Fruit fly (Drosophila melanogaster) whole organism, embryonic: ENCODE results near the gene CG31661.
A peak's percentile ranks its signal among the peaks of the same experiment; 100 is the strongest.

Experiments
- ATbp ChIP-seq: fragments of 200-800 bp; sonication (Bioruptor generic); optimal IDR thresholded peaks from 2 replicates; lab custom pipeline; 2017; ENCODE audit warnings: missing biosample characterization, mild to moderate bottlenecking, missing genetic modification characterization, missing genetic modification reagents
- CG10543 ChIP-seq: fragments of 200-800 bp; sonication (Bioruptor generic); optimal IDR thresholded peaks from 3 replicates; lab custom pipeline; 2017; ENCODE audit warnings: missing biosample characterization, mild to moderate bottlenecking, missing genetic modification characterization, moderate library complexity
- CG10565 ChIP-seq: fragments of 200-800 bp; sonication (Bioruptor generic); optimal IDR thresholded peaks from 3 replicates; lab custom pipeline; 2016; ENCODE audit warnings: missing biosample characterization, mild to moderate bottlenecking, missing genetic modification characterization
- CG10959 ChIP-seq: fragments of 200-800 bp; sonication (Bioruptor generic); IDR thresholded peaks from 2 replicates; pipeline ENCODE4 v1.3.6; 2022; ENCODE audit warnings: missing biosample characterization, missing genetic modification characterization
- CG10979 ChIP-seq: fragments of 200-800 bp; sonication (Bioruptor generic); optimal IDR thresholded peaks from 2 replicates; lab custom pipeline; 2018; ENCODE audit warnings: missing biosample characterization, mild to moderate bottlenecking, missing genetic modification characterization, moderate library complexity
- CG12391 ChIP-seq: fragments of 200-800 bp; sonication (Bioruptor generic); optimal IDR thresholded peaks from 3 replicates; lab custom pipeline; 2018; ENCODE audit warnings: missing biosample characterization, mild to moderate bottlenecking, missing genetic modification characterization, moderate library complexity
- CG13287 ChIP-seq: fragments of 200-800 bp; sonication (Bioruptor generic); IDR thresholded peaks from 2 replicates; pipeline ENCODE4 v1.3.6; 2022; ENCODE audit warnings: missing biosample characterization, missing genetic modification characterization; ENCODE audit not compliant: partially characterized antibody
- CG1602 ChIP-seq: fragments of 200-800 bp; sonication (Bioruptor generic); optimal IDR thresholded peaks from 3 replicates; lab custom pipeline; 2016; ENCODE audit warnings: missing biosample characterization, missing genetic modification characterization
- CG17328 ChIP-seq: fragments of 200-800 bp; sonication (Bioruptor generic); IDR thresholded peaks from 2 replicates; pipeline ENCODE4 v1.3.6; 2022; ENCODE audit warnings: missing biosample characterization, missing genetic modification characterization
- CG18764 ChIP-seq: fragments of 200-800 bp; sonication (Bioruptor generic); optimal IDR thresholded peaks from 3 replicates; lab custom pipeline; 2016; ENCODE audit warnings: missing biosample characterization, missing genetic modification characterization
- CG2120 ChIP-seq: fragments of 200-800 bp; sonication (Bioruptor generic); optimal IDR thresholded peaks from 3 replicates; lab custom pipeline; 2016; ENCODE audit warnings: missing biosample characterization, missing genetic modification characterization
- CG2678 ChIP-seq: fragments of 200-800 bp; sonication (Bioruptor generic); optimal IDR thresholded peaks from 3 replicates; lab custom pipeline; 2019; ENCODE audit warnings: missing biosample characterization, mild to moderate bottlenecking, missing genetic modification characterization, moderate library complexity
- CG2712 ChIP-seq: fragments of 200-800 bp; optimal IDR thresholded peaks from 3 replicates; lab custom pipeline; 2019; ENCODE audit warnings: missing biosample characterization, mild to moderate bottlenecking, missing genetic modification characterization, moderate library complexity
- CG4730 ChIP-seq: fragments of 200-800 bp; sonication (Bioruptor generic); IDR thresholded peaks from 2 replicates; pipeline ENCODE4 v1.3.6; 2022; ENCODE audit warnings: missing biosample characterization, missing genetic modification characterization
- CG5180 ChIP-seq: fragments of 200-800 bp; sonication (Bioruptor generic); optimal IDR thresholded peaks from 3 replicates; lab custom pipeline; 2017; ENCODE audit warnings: missing biosample characterization, missing genetic modification characterization, mild to moderate bottlenecking, moderate library complexity, missing genetic modification reagents
- CG7839 ChIP-seq: fragments of 200-800 bp; sonication (Bioruptor generic); optimal IDR thresholded peaks from 3 replicates; lab custom pipeline; 2018; ENCODE audit warnings: missing biosample characterization, mild to moderate bottlenecking, missing genetic modification characterization, moderate library complexity
- CG8944 ChIP-seq: fragments of 200-800 bp; sonication (Bioruptor generic); optimal IDR thresholded peaks from 3 replicates; lab custom pipeline; 2016; ENCODE audit warnings: missing biosample characterization, missing genetic modification characterization
- CG9215 ChIP-seq: fragments of 200-800 bp; sonication (Bioruptor generic); IDR thresholded peaks from 2 replicates; pipeline ENCODE4 v1.3.6; 2022; ENCODE audit warnings: missing biosample characterization, missing genetic modification characterization
- CG9727 ChIP-seq: fragments of 200-800 bp; sonication (Bioruptor generic); optimal IDR thresholded peaks from 3 replicates; lab custom pipeline; 2017; ENCODE audit warnings: missing biosample characterization, mild to moderate bottlenecking, missing genetic modification characterization
- Doc2 ChIP-seq: fragments of 200-800 bp; sonication (Bioruptor generic); IDR thresholded peaks from 2 replicates; pipeline ENCODE4 v1.3.6; 2022; ENCODE audit warnings: missing biosample characterization, missing genetic modification characterization
- E2f2 ChIP-seq: fragments of 200-800 bp; sonication (Bioruptor generic); IDR thresholded peaks from 2 replicates; pipeline ENCODE4 v1.3.6; 2022; ENCODE audit warnings: missing biosample characterization, missing genetic modification characterization
- HLH3B ChIP-seq: fragments of 200-800 bp; sonication (Bioruptor generic); IDR thresholded peaks from 2 replicates; pipeline ENCODE4 v1.3.6; 2022; ENCODE audit warnings: missing biosample characterization, missing genetic modification characterization
- Med ChIP-seq: fragments of 200-800 bp; sonication (Bioruptor generic); peaks from one replicate; lab custom pipeline; 2016; ENCODE audit warnings: missing biosample characterization, missing genetic modification characterization, mild to moderate bottlenecking, inconsistent platforms, moderate library complexity
- Mes4 ChIP-seq: fragments of 200-800 bp; sonication (Bioruptor generic); optimal IDR thresholded peaks from 2 replicates; lab custom pipeline; 2016; ENCODE audit warnings: missing biosample characterization, missing genetic modification characterization
- Rfx ChIP-seq: fragments of 200-800 bp; sonication (Bioruptor generic); IDR thresholded peaks from 2 replicates; pipeline ENCODE4 v1.3.6; 2022; ENCODE audit warnings: missing biosample characterization, missing genetic modification characterization
- Scr ChIP-seq: fragments of 200-800 bp; sonication (Bioruptor generic); IDR thresholded peaks from 2 replicates; pipeline ENCODE4 v1.3.6; 2022; ENCODE audit warnings: missing biosample characterization, missing genetic modification characterization; ENCODE audit not compliant: partially characterized antibody
- Xrp1 ChIP-seq: fragments of 200-800 bp; sonication (Bioruptor generic); IDR thresholded peaks from 2 replicates; pipeline ENCODE4 v1.3.6; 2022; ENCODE audit warnings: missing biosample characterization, missing genetic modification characterization
- ap ChIP-seq: fragments of 200-800 bp; sonication (Bioruptor generic); IDR thresholded peaks from 2 replicates; pipeline ENCODE4 v1.3.6; 2022; ENCODE audit warnings: missing biosample characterization, missing genetic modification characterization
- ase ChIP-seq: fragments of 200-800 bp; sonication (Bioruptor generic); IDR thresholded peaks from 3 replicates; pipeline ENCODE4 v1.3.6; 2022; ENCODE audit warnings: missing biosample characterization, missing genetic modification characterization
- bbx ChIP-seq: fragments of 200-800 bp; sonication (Bioruptor generic); IDR thresholded peaks from 2 replicates; pipeline ENCODE4 v1.3.6; 2022; ENCODE audit warnings: missing biosample characterization, missing genetic modification characterization; ENCODE audit not compliant: partially characterized antibody
- br ChIP-seq: fragments of >200 bp; optimal IDR thresholded peaks from 2 replicates; lab custom pipeline; 2017
- bsh ChIP-seq, 2 experiments: fragments of 200-800 bp; sonication (Bioruptor generic); optimal IDR thresholded peaks; 2 replicates each; lab custom pipeline; 2017 to 2018; ENCODE audit warnings: mild to moderate bottlenecking in 2 of 2, missing biosample characterization in 2 of 2, missing genetic modification characterization in 2 of 2, moderate library complexity in 1 of 2
- cg ChIP-seq: fragments of 200-800 bp; sonication (Bioruptor generic); optimal IDR thresholded peaks from 3 replicates; lab custom pipeline; 2019; ENCODE audit warnings: missing biosample characterization, mild to moderate bottlenecking, missing genetic modification characterization, moderate library complexity
- chif ChIP-seq, 2 experiments: fragments of 200-800 bp; sonication (Bioruptor generic); optimal IDR thresholded peaks; 3 replicates each; lab custom pipeline; 2016; ENCODE audit warnings: missing biosample characterization in 2 of 2, missing genetic modification characterization in 2 of 2
- ci ChIP-seq: fragments of 200-800 bp; sonication (Bioruptor generic); IDR thresholded peaks from 3 replicates; pipeline ENCODE4 v1.3.6; 2022; ENCODE audit warnings: missing biosample characterization, missing genetic modification characterization
- corto ChIP-seq: fragments of 200-800 bp; sonication (Bioruptor generic); optimal IDR thresholded peaks from 2 replicates; lab custom pipeline; 2016; ENCODE audit warnings: missing biosample characterization, mild to moderate bottlenecking, missing genetic modification characterization, moderate library complexity
- crc ChIP-seq: fragments of 200-800 bp; sonication (Bioruptor generic); optimal IDR thresholded peaks from 2 replicates; lab custom pipeline; 2016; ENCODE audit warnings: missing biosample characterization, missing genetic modification characterization
- dmrt11E ChIP-seq: fragments of 200-800 bp; sonication (Bioruptor generic); optimal IDR thresholded peaks from 3 replicates; lab custom pipeline; 2018; ENCODE audit warnings: missing biosample characterization, mild to moderate bottlenecking, missing genetic modification characterization, moderate library complexity
- gem ChIP-seq: fragments of 200-800 bp; sonication (Bioruptor generic); optimal IDR thresholded peaks from 2 replicates; lab custom pipeline; 2019; ENCODE audit warnings: missing biosample characterization, mild to moderate bottlenecking, missing genetic modification characterization, moderate library complexity
- gt ChIP-seq: fragments of 200-800 bp; sonication (Bioruptor generic); IDR thresholded peaks from 2 replicates; pipeline ENCODE4 v1.3.6; 2022; ENCODE audit warnings: missing biosample characterization, missing genetic modification characterization
- kay ChIP-seq: fragments of 200-800 bp; sonication (Bioruptor generic); optimal IDR thresholded peaks from 2 replicates; lab custom pipeline; 2016; ENCODE audit warnings: missing biosample characterization, missing genetic modification characterization
- lbe ChIP-seq: fragments of 200-800 bp; sonication (Bioruptor generic); optimal IDR thresholded peaks from 2 replicates; lab custom pipeline; 2016; ENCODE audit warnings: missing biosample characterization, mild to moderate bottlenecking, missing genetic modification characterization
- lov ChIP-seq, 2 experiments: fragments of 200-800 bp in 1 of 2; fragments of >200 bp in 1 of 2; sonication (Bioruptor generic) in 1 of 2; IDR thresholded peaks in 1 of 2; optimal IDR thresholded peaks in 1 of 2; 2 replicates in 1 of 2; 3 replicates in 1 of 2; pipeline versions ENCODE4 v1.3.6 to Lab custom; 2017 to 2022; ENCODE audit warnings: missing biosample characterization in 1 of 2, missing genetic modification characterization in 1 of 2
- nmo ChIP-seq: fragments of 200-800 bp; sonication (Bioruptor generic); optimal IDR thresholded peaks from 2 replicates; lab custom pipeline; 2018; ENCODE audit warnings: missing biosample characterization, mild to moderate bottlenecking, missing genetic modification characterization, moderate library complexity
- nom ChIP-seq: fragments of 200-800 bp; sonication (Bioruptor generic); optimal IDR thresholded peaks from 2 replicates; lab custom pipeline; 2017; ENCODE audit warnings: missing biosample characterization, missing genetic modification characterization, mild to moderate bottlenecking, moderate library complexity, missing genetic modification reagents
- repo ChIP-seq: fragments of 200-800 bp; sonication (Bioruptor generic); optimal IDR thresholded peaks from 2 replicates; lab custom pipeline; 2016; ENCODE audit warnings: missing biosample characterization, missing genetic modification characterization
- salm ChIP-seq: fragments of 200-800 bp; sonication (Bioruptor generic); optimal IDR thresholded peaks from 2 replicates; lab custom pipeline; 2018; ENCODE audit warnings: missing biosample characterization, mild to moderate bottlenecking, missing genetic modification characterization
- sens ChIP-seq: fragments of 200-800 bp; sonication (Bioruptor generic); peaks from one replicate; lab custom pipeline; 2016; ENCODE audit warnings: missing biosample characterization, missing genetic modification characterization
- slp2 ChIP-seq: fragments of 200-800 bp; sonication (Bioruptor generic); optimal IDR thresholded peaks from 2 replicates; lab custom pipeline; 2016; ENCODE audit warnings: missing biosample characterization, missing genetic modification characterization
- tin ChIP-seq: fragments of 200-800 bp; sonication (Bioruptor generic); optimal IDR thresholded peaks from 3 replicates; lab custom pipeline; 2016; ENCODE audit warnings: missing biosample characterization, missing genetic modification characterization

CG31661 gene

dm6 chr2L:1470009-1470408 is 27.0 kb upstream of the CG31661 start (continued):
- TF ChIP-seq Mes4 (GFP tag; lab: Kevin White, UChicago) (no peak), gt (GFP tag; lab: Robert Waterston, UW) (no peak), CG4730 (GFP tag; lab: Robert Waterston, UW) (no peak), crc (GFP tag; lab: Kevin White, UChicago) (no peak), CG5180 (GFP tag; lab: Kevin White, UChicago) (no peak), bbx (no peak), cg (GFP tag; lab: Kevin White, UChicago) (no peak), CG13287 (no peak), br (lab: Kevin White, UChicago) (no peak), repo (GFP tag; lab: Kevin White, UChicago) (no peak), CG17328 (GFP tag; lab: Robert Waterston, UW) (peak; percentile 30; the same call in 1 of the 2 replicates), CG2678 (peak; percentile 29), Doc2 (GFP tag; lab: Robert Waterston, UW) (no peak), CG1602 (GFP tag; lab: Kevin White, UChicago) (no peak), CG10543 (no peak), ase (GFP tag; lab: Robert Waterston, UW) (no peak), kay (GFP tag; lab: Kevin White, UChicago) (no peak)

dm6 chr2L:1470772-1471171 is 26.3 kb upstream of the CG31661 start:
- TF ChIP-seq sens (GFP tag; lab: Kevin White, UChicago) = peak; percentile 82
- peak; percentile 3 for TF ChIP-seq ATbp
- peak; percentile 54 for TF ChIP-seq Med
- no peak for TF ChIP-seq CG9215 (GFP tag; lab: Robert Waterston, UW)
- no peak for TF ChIP-seq ap (GFP tag; lab: Robert Waterston, UW)
- no peak for TF ChIP-seq chif (GFP tag; optimal IDR thresholded peaks at IDR 0.05; lab: Kevin White, UChicago)
- TF ChIP-seq slp2 (GFP tag; lab: Kevin White, UChicago) = no peak
- TF ChIP-seq lov (optimal IDR thresholded peaks at IDR 0.05; lab: Kevin White, UChicago) = no peak
- 0 out of 3 replicates have a peak, but pooled peaks have one; percentile 11 for TF ChIP-seq lov (GFP tag; IDR thresholded peaks at IDR 0.05; lab: Robert Waterston, UW)
- 0 out of 3 replicates have a peak, but pooled peaks have one; percentile 29 for TF ChIP-seq ci (GFP tag; lab: Robert Waterston, UW)
- TF ChIP-seq HLH3B (GFP tag; lab: Robert Waterston, UW) = 0 out of 2 replicates have a peak, but pooled peaks have one; percentile 8
- peak; percentile 39 for TF ChIP-seq CG10979 (tag; lab: Kevin White, UChicago)
- no peak for TF ChIP-seq salm (tag; lab: Kevin White, UChicago)
- TF ChIP-seq CG18764 = no peak
- TF ChIP-seq CG2712 (tag; lab: Kevin White, UChicago) = peak; percentile 6
- TF ChIP-seq bsh (GFP tag; optimal IDR thresholded peaks at IDR 0.05; lab: Kevin White, UChicago) = peak; percentile 4 to 14
- TF ChIP-seq CG8944 = no peak
- peak; percentile 7 for TF ChIP-seq lbe (GFP tag; lab: Kevin White, UChicago)
- no peak for TF ChIP-seq Scr
- TF ChIP-seq gem (tag; lab: Kevin White, UChicago) = peak; percentile 22
- peak; percentile 12 for TF ChIP-seq tin
- no peak for TF ChIP-seq Rfx (GFP tag; lab: Robert Waterston, UW)
- TF ChIP-seq dmrt11E (tag; lab: Kevin White, UChicago) = peak; percentile 48
- TF ChIP-seq CG10959 (GFP tag; lab: Robert Waterston, UW) = no peak
- TF ChIP-seq CG17328 (GFP tag; lab: Robert Waterston, UW) = no peak; the same call in 1 of the 2 replicates
- no peak for TF ChIP-seq CG2120 (GFP tag; lab: Kevin White, UChicago)
- no peak for TF ChIP-seq corto (GFP tag; lab: Kevin White, UChicago)
- TF ChIP-seq CG7839 = peak; percentile 3
- TF ChIP-seq CG9727 (GFP tag; lab: Kevin White, UChicago) = peak; percentile 2
- peak; percentile 3 for TF ChIP-seq CG12391 (tag; lab: Kevin White, UChicago)
- TF ChIP-seq nom = peak; percentile 41
- TF ChIP-seq E2f2 (GFP tag; lab: Robert Waterston, UW) = no peak
- TF ChIP-seq nmo = no peak
- peak; percentile 53 for TF ChIP-seq Xrp1
- TF ChIP-seq CG10565 (GFP tag; lab: Kevin White, UChicago) = no peak
